Worm (Caenorhabditis elegans): ENCODE data around the gene him-4.

Gene him-4

ce11 chrX:9713613-9714012 lies 3.8 kb upstream of the him-4 start, which contains the start of gene F15G9.2:
Gene F15G9.2, minus strand, starts transcription at chrX:9713713.
- no peak for TF ChIP-seq lsy-12 (tag; optimal IDR thresholded peaks at IDR 0.05)
- no peak for TF ChIP-seq nhr-11 (tag; optimal IDR thresholded peaks at IDR 0.05)
- TF ChIP-seq snpc-4 (tag; optimal IDR thresholded peaks at IDR 0.05) = no peak
- TF ChIP-seq nhr-23 (tag; optimal IDR thresholded peaks at IDR 0.05) = no peak
- no peak for TF ChIP-seq elt-1 (tag; optimal IDR thresholded peaks at IDR 0.05)
- no peak for TF ChIP-seq ceh-16 (tag; optimal IDR thresholded peaks at IDR 0.05)
- TF ChIP-seq nhr-77 (tag; optimal IDR thresholded peaks at IDR 0.05) = no peak
- TF ChIP-seq daf-12 (tag; optimal IDR thresholded peaks at IDR 0.05) = no peak
- TF ChIP-seq unc-62 (GFP tag; optimal IDR thresholded peaks at IDR 0.05) = no peak
- TF ChIP-seq fkh-2 (tag; optimal IDR thresholded peaks at IDR 0.05) = no peak
- TF ChIP-seq ceh-9 (tag; optimal IDR thresholded peaks at IDR 0.05) = no peak
- no peak for TF ChIP-seq nhr-25 (tag; optimal IDR thresholded peaks at IDR 0.05)
- TF ChIP-seq nhr-28 (tag; optimal IDR thresholded peaks at IDR 0.05) = no peak
- no peak for TF ChIP-seq lin-15B (tag; optimal IDR thresholded peaks at IDR 0.05)
- TF ChIP-seq aly-2 (tag; optimal IDR thresholded peaks at IDR 0.05) = no peak
- no peak for TF ChIP-seq nhr-12 (tag; optimal IDR thresholded peaks at IDR 0.05)
- no peak for TF ChIP-seq ceh-82 (tag; optimal IDR thresholded peaks at IDR 0.05)
- TF ChIP-seq ztf-11 (tag; optimal IDR thresholded peaks at IDR 0.05) = no peak
- no peak for TF ChIP-seq elt-2 (tag; optimal IDR thresholded peaks at IDR 0.05)

ce11 chrX:9719070-9719469 lies 1.7 kb downstream of the him-4 start:
- TF ChIP-seq jun-1 (tag; optimal IDR thresholded peaks at IDR 0.05) (no peak), ceh-82 (tag; optimal IDR thresholded peaks at IDR 0.05) (no peak), eor-1 (tag; optimal IDR thresholded peaks at IDR 0.05) (no peak), mml-1 (tag; optimal IDR thresholded peaks at IDR 0.05) (no peak), fkh-10 (GFP tag; optimal IDR thresholded peaks at IDR 0.05) (no peak), egl-5 (tag; optimal IDR thresholded peaks at IDR 0.05) (no peak), ama-1 (optimal IDR thresholded peaks at IDR 0.05) (no peak), ztf-11 (tag; optimal IDR thresholded peaks at IDR 0.05) (no peak), aly-2 (tag; optimal IDR thresholded peaks at IDR 0.05) (no peak), fos-1 (tag; optimal IDR thresholded peaks at IDR 0.05) (no peak)

- no peak for TF ChIP-seq nhr-77 (tag; optimal IDR thresholded peaks at IDR 0.05)
- TF ChIP-seq nhr-237 (tag; optimal IDR thresholded peaks at IDR 0.05) = no peak
- no peak for TF ChIP-seq nhr-11 (tag; optimal IDR thresholded peaks at IDR 0.05)
- no peak for TF ChIP-seq pqm-1 (tag; optimal IDR thresholded peaks at IDR 0.05)
- no peak for TF ChIP-seq nhr-23 (tag; optimal IDR thresholded peaks at IDR 0.05)
- no peak for TF ChIP-seq hmg-11 (tag; optimal IDR thresholded peaks at IDR 0.05)
- no peak for TF ChIP-seq ztf-4 (tag; optimal IDR thresholded peaks at IDR 0.05)
- no peak for TF ChIP-seq nhr-28 (tag; optimal IDR thresholded peaks at IDR 0.05)
- TF ChIP-seq nfya-1 (tag; optimal IDR thresholded peaks at IDR 0.05; ENCODE audit: insufficient read depth) = no peak
- TF ChIP-seq unc-62 (GFP tag; optimal IDR thresholded peaks at IDR 0.05) = no peak
- TF ChIP-seq tbx-2 (tag; optimal IDR thresholded peaks at IDR 0.05) = no peak
- TF ChIP-seq elt-1 (tag; optimal IDR thresholded peaks at IDR 0.05) = no peak
- no peak for TF ChIP-seq snpc-4 (tag; optimal IDR thresholded peaks at IDR 0.05)
- no peak for TF ChIP-seq fkh-2 (tag; optimal IDR thresholded peaks at IDR 0.05)
- TF ChIP-seq nhr-25 (tag; optimal IDR thresholded peaks at IDR 0.05) = no peak
Measured at ce11 chrX:9735479-9735878, 18.1 kb downstream of the him-4 start.

- TF ChIP-seq hmg-11 (tag; optimal IDR thresholded peaks at IDR 0.05) (peak; percentile 44), nhr-28 (tag; optimal IDR thresholded peaks at IDR 0.05) (no peak), elt-2 (tag; optimal IDR thresholded peaks at IDR 0.05) (peak; percentile 8), lin-39 (tag; optimal IDR thresholded peaks at IDR 0.05) (peak; percentile 62), ceh-28 (tag; optimal IDR thresholded peaks at IDR 0.05) (no peak), nfya-1 (tag; optimal IDR thresholded peaks at IDR 0.05; ENCODE audit: insufficient read depth) (peak; percentile 62), sea-2 (GFP tag; optimal IDR thresholded peaks at IDR 0.05) (no peak)
Measured at ce11 chrX:9737730-9738129, 20.4 kb downstream of the him-4 start, which contains the start of gene F15G9.5. Gene F15G9.5, minus strand, starts transcription at chrX:9737888.

ce11 chrX:9742058-9742457 lies 24.7 kb downstream of the him-4 start:
- no peak for TF ChIP-seq nhr-77 (tag; optimal IDR thresholded peaks at IDR 0.05)
- TF ChIP-seq ZK546.5 (tag; optimal IDR thresholded peaks at IDR 0.05) = no peak
- TF ChIP-seq R02D3.7 (tag; optimal IDR thresholded peaks at IDR 0.05) = no peak
- TF ChIP-seq eor-1 (tag; optimal IDR thresholded peaks at IDR 0.05) = no peak
- no peak for TF ChIP-seq hmg-11 (tag; optimal IDR thresholded peaks at IDR 0.05)
- no peak for TF ChIP-seq fos-1 (tag; optimal IDR thresholded peaks at IDR 0.05)

All from whole organism, L3 larva.